Worm (Caenorhabditis elegans) whole organism, L2 larva: Measurements from ENCODE around the gene R13H4.5.
A peak's percentile ranks its signal among the peaks of the same experiment; 100 is the strongest.

Experiments used
- C34F6.9 ChIP-seq: fragments of 150-350 bp; optimal IDR thresholded peaks from 2 replicates; lab custom pipeline; 2014; ENCODE audit warnings: missing biosample characterization, missing genetic modification characterization
- F13H6.1 ChIP-seq: sonication (generic microtip); optimal IDR thresholded peaks from 2 replicates; lab custom pipeline; 2016; ENCODE audit warnings: missing genetic modification characterization, missing compliant biosample characterization
- ZK546.5 ChIP-seq: sonication (generic microtip); optimal IDR thresholded peaks from 2 replicates; lab custom pipeline; 2017; ENCODE audit warnings: missing biosample characterization, missing genetic modification characterization
- aly-2 ChIP-seq: fragments of 150-350 bp; optimal IDR thresholded peaks from 2 replicates; lab custom pipeline; 2014; ENCODE audit warnings: missing biosample characterization, missing genetic modification characterization
- ama-1 ChIP-seq: fragments of 150-350 bp; optimal IDR thresholded peaks from 2 replicates; lab custom pipeline; 2018; ENCODE audit warnings: inconsistent platforms
- blmp-1 ChIP-seq: sonication (generic microtip); optimal IDR thresholded peaks from 2 replicates; lab custom pipeline; 2017; ENCODE audit warnings: missing genetic modification characterization, mild to moderate bottlenecking, missing compliant biosample characterization, antibody characterized with exemption, moderate library complexity; ENCODE audit not compliant: insufficient read depth
- ceh-16 ChIP-seq: fragments of 150-350 bp; optimal IDR thresholded peaks from 2 replicates; lab custom pipeline; 2014; ENCODE audit warnings: missing biosample characterization, missing genetic modification characterization
- crh-2 ChIP-seq: sonication (generic microtip); optimal IDR thresholded peaks from 2 replicates; lab custom pipeline; 2017; ENCODE audit warnings: missing biosample characterization, missing genetic modification characterization
- egl-27 ChIP-seq: sonication (generic microtip); optimal IDR thresholded peaks from 3 replicates; lab custom pipeline; 2017; ENCODE audit warnings: missing biosample characterization, missing genetic modification reagents, missing genetic modification characterization
- elt-3 ChIP-seq: sonication (generic microtip); optimal IDR thresholded peaks from 2 replicates; lab custom pipeline; 2017; ENCODE audit warnings: missing biosample characterization, missing genetic modification characterization
- fos-1 ChIP-seq: fragments of 150-350 bp; optimal IDR thresholded peaks from 2 replicates; lab custom pipeline; 2014; ENCODE audit warnings: missing biosample characterization, missing genetic modification characterization
- gmeb-1 ChIP-seq: fragments of 150-350 bp; optimal IDR thresholded peaks from 2 replicates; lab custom pipeline; 2014; ENCODE audit warnings: missing biosample characterization, missing genetic modification characterization
- lin-11 ChIP-seq: fragments of 150-350 bp; sonication (generic microtip); optimal IDR thresholded peaks from 2 replicates; lab custom pipeline; 2014; ENCODE audit warnings: missing biosample characterization, missing genetic modification characterization, inconsistent platforms, mixed read lengths
- lin-13 ChIP-seq: fragments of 150-350 bp; optimal IDR thresholded peaks from 2 replicates; lab custom pipeline; 2014; ENCODE audit warnings: missing biosample characterization, missing genetic modification reagents, missing genetic modification characterization
- lsy-2 ChIP-seq, 2 experiments: fragments of 150-350 bp in 1 of 2; sonication (generic microtip) in 1 of 2; optimal IDR thresholded peaks; 2 replicates each; lab custom pipeline; 2014 to 2017; ENCODE audit warnings: missing biosample characterization in 2 of 2, missing genetic modification characterization in 2 of 2
- mab-5 ChIP-seq: fragments of 150-350 bp; optimal IDR thresholded peaks from 2 replicates; lab custom pipeline; 2014; ENCODE audit warnings: missing biosample characterization, missing genetic modification characterization
- mbf-1 ChIP-seq: sonication (generic microtip); optimal IDR thresholded peaks from 2 replicates; lab custom pipeline; 2017; ENCODE audit warnings: missing biosample characterization, missing genetic modification characterization
- mdl-1 ChIP-seq, 2 experiments: fragments of 150-350 bp in 1 of 2; sonication (generic microtip) in 1 of 2; optimal IDR thresholded peaks; 2 replicates each; lab custom pipeline; 2017; ENCODE audit warnings: missing biosample characterization in 2 of 2, missing genetic modification characterization in 2 of 2
- nhr-10 ChIP-seq: sonication (generic microtip); optimal IDR thresholded peaks from 2 replicates; lab custom pipeline; 2017; ENCODE audit warnings: missing biosample characterization, missing genetic modification characterization
- nhr-129 ChIP-seq: fragments of 150-350 bp; optimal IDR thresholded peaks from 2 replicates; lab custom pipeline; 2014; ENCODE audit warnings: missing biosample characterization, missing genetic modification characterization
- nhr-21 ChIP-seq: fragments of 150-350 bp; optimal IDR thresholded peaks from 2 replicates; lab custom pipeline; 2014; ENCODE audit warnings: missing biosample characterization, missing genetic modification characterization
- nhr-23 ChIP-seq: fragments of 150-350 bp; optimal IDR thresholded peaks from 2 replicates; lab custom pipeline; 2014; ENCODE audit warnings: missing biosample characterization, missing genetic modification reagents, missing genetic modification characterization
- nhr-237 ChIP-seq: fragments of 150-350 bp; optimal IDR thresholded peaks from 2 replicates; lab custom pipeline; 2014; ENCODE audit warnings: missing biosample characterization, missing genetic modification characterization
- nhr-25 ChIP-seq: fragments of 150-350 bp; sonication (generic microtip); optimal IDR thresholded peaks from 3 replicates; lab custom pipeline; 2014; ENCODE audit warnings: missing biosample characterization, missing genetic modification characterization
- nhr-6 ChIP-seq: fragments of 150-350 bp; optimal IDR thresholded peaks from 2 replicates; lab custom pipeline; 2014; ENCODE audit warnings: missing biosample characterization, missing genetic modification characterization
- nhr-77 ChIP-seq: fragments of 150-350 bp; optimal IDR thresholded peaks from 2 replicates; lab custom pipeline; 2014; ENCODE audit warnings: missing biosample characterization, missing genetic modification characterization
- peb-1 ChIP-seq: fragments of 150-350 bp; optimal IDR thresholded peaks from 2 replicates; lab custom pipeline; 2014; ENCODE audit warnings: missing biosample characterization, missing genetic modification characterization
- sem-4 ChIP-seq: fragments of 150-350 bp; optimal IDR thresholded peaks from 2 replicates; lab custom pipeline; 2014; ENCODE audit warnings: missing biosample characterization, missing genetic modification reagents, missing genetic modification characterization
- skn-1 ChIP-seq: sonication (generic microtip); optimal IDR thresholded peaks from 2 replicates; lab custom pipeline; 2017; ENCODE audit warnings: missing biosample characterization, missing genetic modification characterization
- sma-3 ChIP-seq: sonication (generic microtip); optimal IDR thresholded peaks from 2 replicates; lab custom pipeline; 2016; ENCODE audit warnings: missing genetic modification reagents, missing genetic modification characterization, missing compliant biosample characterization
- sma-9 ChIP-seq, 2 experiments: fragments of 150-350 bp in 1 of 2; sonication (generic microtip) in 1 of 2; optimal IDR thresholded peaks; 2 replicates each; lab custom pipeline; 2014 to 2016; ENCODE audit warnings: missing genetic modification characterization in 2 of 2, mild to moderate bottlenecking in 1 of 2, missing biosample characterization in 1 of 2, missing compliant biosample characterization in 1 of 2, missing genetic modification reagents in 1 of 2, moderate library complexity in 1 of 2
- snpc-4 ChIP-seq: fragments of 150-350 bp; optimal IDR thresholded peaks from 2 replicates; lab custom pipeline; 2014; ENCODE audit warnings: missing biosample characterization, missing genetic modification characterization
- unc-55 ChIP-seq: fragments of 150-350 bp; sonication (generic microtip); optimal IDR thresholded peaks from 3 replicates; lab custom pipeline; 2014; ENCODE audit warnings: missing biosample characterization, missing genetic modification reagents, missing genetic modification characterization
- unc-62 ChIP-seq: fragments of 150-350 bp; optimal IDR thresholded peaks from 2 replicates; lab custom pipeline; 2014; ENCODE audit warnings: missing biosample characterization, missing genetic modification reagents, missing genetic modification characterization
- zag-1 ChIP-seq: fragments of 150-350 bp; optimal IDR thresholded peaks from 2 replicates; lab custom pipeline; 2014; ENCODE audit warnings: missing biosample characterization, missing genetic modification characterization
- ztf-1 ChIP-seq: fragments of 200-800 bp; sonication (Bioruptor generic); conservative IDR thresholded peaks from 2 replicates; pipeline ENCODE4 v1.3.6; 2022; ENCODE audit warnings: missing genetic modification characterization, missing compliant biosample characterization
- ztf-11 ChIP-seq: sonication (generic microtip); optimal IDR thresholded peaks from 2 replicates; lab custom pipeline; 2017; ENCODE audit warnings: missing biosample characterization, missing genetic modification characterization
- ztf-4 ChIP-seq: fragments of 150-350 bp; optimal IDR thresholded peaks from 2 replicates; lab custom pipeline; 2014; ENCODE audit warnings: missing biosample characterization, missing genetic modification characterization

The R13H4.5 gene

DNA sequence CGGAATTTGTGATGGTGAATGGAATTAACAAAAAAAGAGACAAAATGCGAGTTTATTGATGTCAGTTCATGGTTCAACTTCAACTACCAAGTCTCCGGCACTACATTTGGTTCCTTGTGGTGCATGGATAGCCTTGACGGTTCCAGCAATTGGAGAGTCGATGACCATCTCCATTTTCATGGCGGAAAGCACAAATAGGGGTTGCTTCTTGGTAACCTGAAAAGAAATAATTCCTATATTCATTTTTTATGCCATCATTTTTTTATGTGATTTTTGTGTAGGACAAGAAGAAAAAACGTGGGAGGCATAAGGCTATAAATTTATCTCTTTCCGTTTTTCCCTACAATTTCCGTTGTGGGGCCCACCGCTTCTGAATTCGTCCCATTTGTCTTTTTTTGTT lies 42.4 kb upstream of the R13H4.5 start:
- TF ChIP-seq nhr-77 = no peak
- no peak for TF ChIP-seq aly-2 (tag; lab: Kevin White, UChicago)
- no peak for TF ChIP-seq nhr-23 (tag; lab: Kevin White, UChicago)
- no peak for TF ChIP-seq sem-4 (tag; lab: Kevin White, UChicago)
- no peak for TF ChIP-seq sma-3 (GFP tag; lab: Kevin White, UChicago)
- no peak for TF ChIP-seq zag-1 (tag; lab: Kevin White, UChicago)
- no peak for TF ChIP-seq ztf-1 (GFP tag; lab: Robert Waterston, UW)
- TF ChIP-seq mbf-1 (tag; lab: Kevin White, UChicago) = no peak

DNA sequence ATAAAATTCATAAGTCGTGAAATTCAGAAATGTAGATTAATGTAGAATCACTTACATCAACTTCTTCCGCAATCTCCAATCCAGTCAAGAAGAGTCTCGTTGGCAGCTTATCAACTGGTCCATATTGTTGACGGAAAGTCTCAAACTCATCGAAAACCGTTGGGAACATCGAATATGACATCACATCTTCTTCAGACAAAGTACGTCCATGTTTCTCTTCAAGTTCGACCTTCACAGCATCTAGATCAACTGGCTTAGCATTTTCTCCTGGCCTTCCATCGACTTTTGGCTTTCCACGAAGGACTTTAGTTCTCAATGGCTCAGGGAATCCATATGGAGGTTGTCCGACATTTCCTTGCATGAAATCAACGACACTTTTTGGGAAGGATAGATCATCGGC lies 41.7 kb upstream of the R13H4.5 start:
- TF ChIP-seq mab-5 (tag; lab: Kevin White, UChicago) (no peak), mbf-1 (tag; lab: Kevin White, UChicago) (no peak), ztf-11 (tag; lab: Kevin White, UChicago) (no peak), gmeb-1 (tag; lab: Kevin White, UChicago) (no peak), blmp-1 (tag; lab: Kevin White, UChicago) (no peak), egl-27 (tag; lab: Kevin White, UChicago) (no peak), unc-55 (GFP tag; lab: Kevin White, UChicago) (no peak), nhr-77 (no peak), mdl-1 (tag; optimal IDR thresholded peaks at IDR 0.05; lab: Kevin White, UChicago) (no peak), nhr-6 (no peak), nhr-237 (tag; lab: Kevin White, UChicago) (no peak), elt-3 (tag; lab: Kevin White, UChicago) (no peak), zag-1 (tag; lab: Kevin White, UChicago) (no peak), nhr-25 (tag; lab: Kevin White, UChicago) (no peak), ama-1 (lab: Kevin White, UChicago) (no peak), peb-1 (tag; lab: Kevin White, UChicago) (no peak), nhr-10 (no peak), ztf-4 (tag; lab: Kevin White, UChicago) (no peak), snpc-4 (tag; lab: Kevin White, UChicago) (no peak), C34F6.9 (tag; lab: Kevin White, UChicago) (no peak)

- TF ChIP-seq aly-2 (tag; lab: Kevin White, UChicago) (no peak), nhr-25 (tag; lab: Kevin White, UChicago) (no peak), ztf-11 (tag; lab: Kevin White, UChicago) (no peak), peb-1 (tag; lab: Kevin White, UChicago) (no peak), unc-55 (GFP tag; lab: Kevin White, UChicago) (no peak)
These were observed 41.0 kb upstream of the R13H4.5 start for ce11 chrV:11819451-11819850.

DNA sequence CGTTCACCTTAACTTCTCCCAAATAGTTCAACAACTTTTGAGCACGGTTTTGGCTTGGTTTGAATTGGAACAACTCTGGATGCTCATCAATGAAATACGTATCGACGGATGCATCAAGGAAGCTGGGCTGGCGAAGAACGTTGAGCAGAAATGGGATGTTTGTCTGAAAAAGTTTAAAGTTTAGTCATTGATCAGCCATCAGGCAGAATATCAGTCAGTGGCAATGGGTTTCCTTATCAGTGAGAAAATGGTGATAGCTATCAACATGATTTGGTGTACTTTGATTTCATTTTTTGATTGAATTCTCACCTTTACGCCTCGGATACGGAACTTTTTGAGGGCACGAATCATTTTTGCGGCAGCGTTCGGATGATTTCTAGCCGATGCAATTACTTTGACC lies 39.9 kb upstream of the R13H4.5 start:
- TF ChIP-seq sma-9 (GFP tag; optimal IDR thresholded peaks at IDR 0.05; lab: Kevin White, UChicago) (peak; percentile 47), sma-9 (tag; optimal IDR thresholded peaks at IDR 0.05; lab: Kevin White, UChicago) (no peak), lin-13 (GFP tag; lab: Kevin White, UChicago) (no peak), ceh-16 (tag; lab: Kevin White, UChicago) (no peak), mab-5 (tag; lab: Kevin White, UChicago) (no peak), lin-11 (no peak), ZK546.5 (no peak), elt-3 (tag; lab: Kevin White, UChicago) (no peak), ama-1 (lab: Kevin White, UChicago) (peak; percentile 53), fos-1 (tag; lab: Kevin White, UChicago) (peak; percentile 65)

ce11 chrV:11822461-11822939 lies 38.0 kb upstream of the R13H4.5 start, which contains the start of gene pyc-1:
Gene pyc-1 (minus strand): TSS chrV:11822529.
- TF ChIP-seq sma-3 (GFP tag; lab: Kevin White, UChicago) (peak; percentile 37), lin-11 (no peak), lin-13 (GFP tag; lab: Kevin White, UChicago) (peak; percentile 76), gmeb-1 (tag; lab: Kevin White, UChicago) (peak; percentile 57), ztf-4 (tag; lab: Kevin White, UChicago) (peak; percentile 80), sma-9 (GFP tag; optimal IDR thresholded peaks at IDR 0.05; lab: Kevin White, UChicago) (peak; percentile 40), sma-9 (tag; optimal IDR thresholded peaks at IDR 0.05; lab: Kevin White, UChicago) (no peak), C34F6.9 (tag; lab: Kevin White, UChicago) (peak; percentile 54), nhr-6 (peak; percentile 45), lsy-2 (tag; optimal IDR thresholded peaks at IDR 0.05; lab: Kevin White, UChicago) (peak in 1 of 2 experiments; percentile 62), F13H6.1 (tag; lab: Kevin White, UChicago) (peak; percentile 33), nhr-25 (tag; lab: Kevin White, UChicago) (peak; percentile 59), ztf-11 (tag; lab: Kevin White, UChicago) (no peak), fos-1 (tag; lab: Kevin White, UChicago) (peak; percentile 32), mab-5 (tag; lab: Kevin White, UChicago) (no peak), aly-2 (tag; lab: Kevin White, UChicago) (no peak), blmp-1 (tag; lab: Kevin White, UChicago) (no peak), unc-55 (GFP tag; lab: Kevin White, UChicago) (no peak), nhr-21 (tag; lab: Kevin White, UChicago) (peak; percentile 25), skn-1 (tag; lab: Kevin White, UChicago) (peak; percentile 12), snpc-4 (tag; lab: Kevin White, UChicago) (no peak), ama-1 (lab: Kevin White, UChicago) (no peak), sem-4 (tag; lab: Kevin White, UChicago) (no peak), nhr-129 (tag; lab: Kevin White, UChicago) (peak; percentile 85), mdl-1 (tag; optimal IDR thresholded peaks at IDR 0.05; lab: Kevin White, UChicago) (peak in 1 of 2 experiments; percentile 36), crh-2 (peak; percentile 82), unc-62 (GFP tag; lab: Kevin White, UChicago) (no peak)
